Fruit fly (Drosophila melanogaster) whole organism, embryonic: ENCODE measurements around the gene CG3534.
A peak's percentile ranks its signal among the peaks of the same experiment; 100 is the strongest.
"Not testable (repeated sequence)": the region's sequence is repeated elsewhere in the genome, so short reads cannot be mapped to it uniquely, and the experiment has no call there.

Source experiments
- Antp ChIP-seq: fragments of 200-800 bp; sonication (Bioruptor generic); optimal IDR thresholded peaks from 3 replicates; lab custom pipeline; 2016; ENCODE audit warnings: missing biosample characterization, missing genetic modification characterization
- Blimp-1 ChIP-seq: fragments of 200-800 bp; sonication (Bioruptor generic); optimal IDR thresholded peaks from 3 replicates; lab custom pipeline; 2018; ENCODE audit warnings: missing biosample characterization, missing genetic modification characterization, mild to moderate bottlenecking, moderate library complexity, missing genetic modification reagents
- CG10147 ChIP-seq: fragments of 200-800 bp; sonication (Bioruptor generic); optimal IDR thresholded peaks from 2 replicates; lab custom pipeline; 2019; ENCODE audit warnings: missing biosample characterization, mild to moderate bottlenecking, missing genetic modification characterization, moderate library complexity
- CG1024 ChIP-seq: fragments of 200-800 bp; sonication (Bioruptor generic); IDR thresholded peaks from 2 replicates; pipeline ENCODE4 v1.3.6; 2022; ENCODE audit warnings: missing biosample characterization, missing genetic modification characterization
- CG10565 ChIP-seq: fragments of 200-800 bp; sonication (Bioruptor generic); optimal IDR thresholded peaks from 3 replicates; lab custom pipeline; 2016; ENCODE audit warnings: missing biosample characterization, mild to moderate bottlenecking, missing genetic modification characterization
- CG1603 ChIP-seq: fragments of 200-800 bp; sonication (Bioruptor generic); optimal IDR thresholded peaks from 2 replicates; lab custom pipeline; 2019; ENCODE audit warnings: missing biosample characterization, mild to moderate bottlenecking, missing genetic modification characterization, moderate library complexity
- CG18764 ChIP-seq: fragments of 200-800 bp; sonication (Bioruptor generic); optimal IDR thresholded peaks from 3 replicates; lab custom pipeline; 2016; ENCODE audit warnings: missing biosample characterization, missing genetic modification characterization
- CG2199 ChIP-seq: fragments of 200-800 bp; sonication (Bioruptor generic); IDR thresholded peaks from 3 replicates; pipeline ENCODE4 v1.3.6; 2022; ENCODE audit warnings: missing biosample characterization, missing genetic modification characterization
- CG3065 ChIP-seq: fragments of 200-800 bp; sonication (Bioruptor generic); optimal IDR thresholded peaks from 2 replicates; lab custom pipeline; 2016; ENCODE audit warnings: missing biosample characterization, missing genetic modification characterization
- CG31224 ChIP-seq: fragments of 200-800 bp; sonication (Bioruptor generic); IDR thresholded peaks from 2 replicates; pipeline ENCODE4 v1.3.6; 2022; ENCODE audit warnings: missing biosample characterization, missing genetic modification characterization
- CG32532 ChIP-seq: fragments of 200-800 bp; sonication (Bioruptor generic); IDR thresholded peaks from 2 replicates; pipeline ENCODE4 v1.3.6; 2022; ENCODE audit warnings: missing biosample characterization, missing genetic modification characterization
- CG33213 ChIP-seq: fragments of 200-800 bp; sonication (Bioruptor generic); optimal IDR thresholded peaks from 3 replicates; lab custom pipeline; 2016; ENCODE audit warnings: missing biosample characterization, missing genetic modification characterization
- CG34376 ChIP-seq: fragments of 200-800 bp; sonication (Bioruptor generic); optimal IDR thresholded peaks from 2 replicates; lab custom pipeline; 2018; ENCODE audit warnings: missing biosample characterization, mild to moderate bottlenecking, missing genetic modification characterization
- CG4854 ChIP-seq: fragments of 200-800 bp; sonication (Bioruptor generic); optimal IDR thresholded peaks from 2 replicates; lab custom pipeline; 2016; ENCODE audit warnings: missing biosample characterization, missing genetic modification characterization, inconsistent platforms
- CG5953 ChIP-seq: fragments of 200-800 bp; sonication (Bioruptor generic); IDR thresholded peaks from 2 replicates; pipeline ENCODE4 v1.3.6; 2022; ENCODE audit warnings: missing biosample characterization, missing genetic modification characterization
- CG6791 ChIP-seq: fragments of 200-800 bp; sonication (Bioruptor generic); IDR thresholded peaks from 3 replicates; pipeline ENCODE4 v1.3.6; 2022; ENCODE audit warnings: missing biosample characterization, missing genetic modification characterization; ENCODE audit not compliant: partially characterized antibody
- CG7786 ChIP-seq: fragments of 200-800 bp; sonication (Bioruptor generic); optimal IDR thresholded peaks from 2 replicates; lab custom pipeline; 2016; ENCODE audit warnings: missing biosample characterization, missing genetic modification characterization
- CoRest ChIP-seq: fragments of 200-800 bp; sonication (Bioruptor generic); optimal IDR thresholded peaks from 3 replicates; lab custom pipeline; 2018; ENCODE audit warnings: missing biosample characterization, mild to moderate bottlenecking, missing genetic modification characterization, moderate library complexity
- Dfd ChIP-seq, 2 experiments: fragments of >200 bp; optimal IDR thresholded peaks; 2 replicates each; lab custom pipeline; 2017; ENCODE audit warnings: missing biosample characterization in 2 of 2, missing genetic modification characterization in 2 of 2
- E2f2 ChIP-seq: fragments of 200-800 bp; sonication (Bioruptor generic); IDR thresholded peaks from 2 replicates; pipeline ENCODE4 v1.3.6; 2022; ENCODE audit warnings: missing biosample characterization, missing genetic modification characterization
- Ets65A ChIP-seq: fragments of 200-800 bp; sonication (Bioruptor generic); peaks from one replicate; lab custom pipeline; 2016; ENCODE audit warnings: missing biosample characterization, missing genetic modification characterization
- Fer3 ChIP-seq: fragments of 200-800 bp; sonication (Bioruptor generic); optimal IDR thresholded peaks from 2 replicates; lab custom pipeline; 2018; ENCODE audit warnings: missing biosample characterization, mild to moderate bottlenecking, missing genetic modification characterization, moderate library complexity
- Hey ChIP-seq: fragments of 200-800 bp; sonication (Bioruptor generic); optimal IDR thresholded peaks from 3 replicates; lab custom pipeline; 2018; ENCODE audit warnings: missing biosample characterization, mild to moderate bottlenecking, missing genetic modification characterization
- HmgD ChIP-seq: fragments of 200-800 bp; sonication (Bioruptor generic); optimal IDR thresholded peaks from 3 replicates; lab custom pipeline; 2016; ENCODE audit warnings: missing biosample characterization, missing genetic modification characterization
- MBD-R2 ChIP-seq: fragments of 200-800 bp; sonication (Bioruptor generic); IDR thresholded peaks from 2 replicates; pipeline ENCODE4 v1.3.6; 2022; ENCODE audit warnings: missing biosample characterization, missing genetic modification characterization
- Spps ChIP-seq: fragments of 200-800 bp; sonication (Bioruptor generic); optimal IDR thresholded peaks from 2 replicates; lab custom pipeline; 2018; ENCODE audit warnings: missing biosample characterization, mild to moderate bottlenecking, missing genetic modification characterization
- Trl ChIP-seq, 3 experiments: fragments of >200 bp in 2 of 3; fragments of 200-800 bp in 1 of 3; sonication (Bioruptor generic) in 1 of 3; optimal IDR thresholded peaks; 2 replicates in 1 of 3; 3 replicates in 2 of 3; lab custom pipeline; 2016 to 2017; ENCODE audit warnings: missing biosample characterization in 1 of 3, missing genetic modification characterization in 1 of 3
- ab ChIP-seq: fragments of 200-800 bp; sonication (Bioruptor generic); optimal IDR thresholded peaks from 2 replicates; lab custom pipeline; 2016; ENCODE audit warnings: missing biosample characterization, missing genetic modification characterization
- ase ChIP-seq: fragments of 200-800 bp; sonication (Bioruptor generic); IDR thresholded peaks from 3 replicates; pipeline ENCODE4 v1.3.6; 2022; ENCODE audit warnings: missing biosample characterization, missing genetic modification characterization
- chn ChIP-seq: fragments of 200-800 bp; sonication (Bioruptor generic); optimal IDR thresholded peaks from 2 replicates; lab custom pipeline; 2016; ENCODE audit warnings: missing biosample characterization, missing genetic modification characterization
- croc ChIP-seq: fragments of 200-800 bp; sonication (Bioruptor generic); conservative IDR thresholded peaks from 3 replicates; pipeline ENCODE4 v1.3.6; 2022; ENCODE audit warnings: missing biosample characterization, missing genetic modification characterization
- crp ChIP-seq, 2 experiments: fragments of 200-800 bp; sonication (Bioruptor generic); optimal IDR thresholded peaks; 2 replicates in 1 of 2; 3 replicates in 1 of 2; lab custom pipeline; 2017; ENCODE audit warnings: missing biosample characterization in 2 of 2, missing genetic modification characterization in 2 of 2, mild to moderate bottlenecking in 1 of 2, moderate library complexity in 1 of 2
- cwo ChIP-seq: fragments of 200-800 bp; sonication (Bioruptor generic); optimal IDR thresholded peaks from 3 replicates; lab custom pipeline; 2017; ENCODE audit warnings: missing biosample characterization, missing genetic modification characterization, mild to moderate bottlenecking, moderate library complexity, missing genetic modification reagents
- dan ChIP-seq: fragments of 200-800 bp; sonication (Bioruptor generic); IDR thresholded peaks from 2 replicates; pipeline ENCODE4 v1.3.6; 2022; ENCODE audit warnings: missing biosample characterization, missing genetic modification characterization
- dmrt11E ChIP-seq: fragments of 200-800 bp; sonication (Bioruptor generic); optimal IDR thresholded peaks from 3 replicates; lab custom pipeline; 2018; ENCODE audit warnings: missing biosample characterization, mild to moderate bottlenecking, missing genetic modification characterization, moderate library complexity
- ewg ChIP-seq: fragments of 200-800 bp; sonication (Bioruptor generic); optimal IDR thresholded peaks from 3 replicates; lab custom pipeline; 2017; ENCODE audit warnings: mild to moderate bottlenecking, missing biosample characterization, missing genetic modification reagents, missing genetic modification characterization
- fd102C ChIP-seq: fragments of 200-800 bp; sonication (Bioruptor generic); optimal IDR thresholded peaks from 2 replicates; lab custom pipeline; 2018; ENCODE audit warnings: missing biosample characterization, mild to moderate bottlenecking, missing genetic modification characterization, moderate library complexity
- gem ChIP-seq: fragments of 200-800 bp; sonication (Bioruptor generic); optimal IDR thresholded peaks from 2 replicates; lab custom pipeline; 2019; ENCODE audit warnings: missing biosample characterization, mild to moderate bottlenecking, missing genetic modification characterization, moderate library complexity
- gfzf ChIP-seq: fragments of 200-800 bp; sonication (Bioruptor generic); optimal IDR thresholded peaks from 2 replicates; lab custom pipeline; 2016; ENCODE audit warnings: missing biosample characterization, mild to moderate bottlenecking, missing genetic modification characterization, moderate library complexity
- ind ChIP-seq: fragments of 200-800 bp; sonication (Bioruptor generic); optimal IDR thresholded peaks from 3 replicates; lab custom pipeline; 2016; ENCODE audit warnings: missing biosample characterization, missing genetic modification characterization
- p53 ChIP-seq: fragments of 200-800 bp; sonication (Bioruptor generic); optimal IDR thresholded peaks from 2 replicates; lab custom pipeline; 2016; ENCODE audit warnings: missing biosample characterization, missing genetic modification characterization
- repo ChIP-seq: fragments of 200-800 bp; sonication (Bioruptor generic); optimal IDR thresholded peaks from 2 replicates; lab custom pipeline; 2016; ENCODE audit warnings: missing biosample characterization, missing genetic modification characterization
- salm ChIP-seq: fragments of 200-800 bp; sonication (Bioruptor generic); optimal IDR thresholded peaks from 2 replicates; lab custom pipeline; 2018; ENCODE audit warnings: missing biosample characterization, mild to moderate bottlenecking, missing genetic modification characterization
- seq ChIP-seq: fragments of 200-800 bp; sonication (Bioruptor generic); IDR thresholded peaks from 2 replicates; pipeline ENCODE4 v1.3.6; 2022; ENCODE audit warnings: missing biosample characterization, missing genetic modification characterization
- stc ChIP-seq: fragments of 200-800 bp; sonication (Bioruptor generic); IDR thresholded peaks from 2 replicates; pipeline ENCODE4 v1.3.6; 2022; ENCODE audit warnings: missing biosample characterization, missing genetic modification characterization
- zfh2 ChIP-seq: fragments of 200-800 bp; sonication (Bioruptor generic); optimal IDR thresholded peaks from 2 replicates; lab custom pipeline; 2016; ENCODE audit warnings: missing biosample characterization, missing genetic modification characterization

Gene CG3534

dm6 chr3R:16991781-16992180, 4.5 kb upstream of the CG3534 start, which contains the start of gene EMC2B (continued):
- no peak for TF ChIP-seq ab
- TF ChIP-seq Ets65A, result peak; percentile 94
- TF ChIP-seq Blimp-1, result no peak
- TF ChIP-seq CG32532, result no peak
- TF ChIP-seq Spps (tag; lab: Kevin White, UChicago), result no peak
- no peak for TF ChIP-seq CG3065 (GFP tag; lab: Kevin White, UChicago)

- TF ChIP-seq Hey; CG34376 (GFP tag; lab: Kevin White, UChicago); Fer3 (tag; lab: Kevin White, UChicago): not testable (repeated sequence)
- TF ChIP-seq, all 482 proteins: peak for 0; not testable (repeated sequence) for 482
Measured at dm6 chr3R:16992716-16993115, 3.5 kb upstream of the CG3534 start, which contains the start of gene CG31274. TSS of gene CG31274 (plus strand) at chr3R:16993016.

DNA sequence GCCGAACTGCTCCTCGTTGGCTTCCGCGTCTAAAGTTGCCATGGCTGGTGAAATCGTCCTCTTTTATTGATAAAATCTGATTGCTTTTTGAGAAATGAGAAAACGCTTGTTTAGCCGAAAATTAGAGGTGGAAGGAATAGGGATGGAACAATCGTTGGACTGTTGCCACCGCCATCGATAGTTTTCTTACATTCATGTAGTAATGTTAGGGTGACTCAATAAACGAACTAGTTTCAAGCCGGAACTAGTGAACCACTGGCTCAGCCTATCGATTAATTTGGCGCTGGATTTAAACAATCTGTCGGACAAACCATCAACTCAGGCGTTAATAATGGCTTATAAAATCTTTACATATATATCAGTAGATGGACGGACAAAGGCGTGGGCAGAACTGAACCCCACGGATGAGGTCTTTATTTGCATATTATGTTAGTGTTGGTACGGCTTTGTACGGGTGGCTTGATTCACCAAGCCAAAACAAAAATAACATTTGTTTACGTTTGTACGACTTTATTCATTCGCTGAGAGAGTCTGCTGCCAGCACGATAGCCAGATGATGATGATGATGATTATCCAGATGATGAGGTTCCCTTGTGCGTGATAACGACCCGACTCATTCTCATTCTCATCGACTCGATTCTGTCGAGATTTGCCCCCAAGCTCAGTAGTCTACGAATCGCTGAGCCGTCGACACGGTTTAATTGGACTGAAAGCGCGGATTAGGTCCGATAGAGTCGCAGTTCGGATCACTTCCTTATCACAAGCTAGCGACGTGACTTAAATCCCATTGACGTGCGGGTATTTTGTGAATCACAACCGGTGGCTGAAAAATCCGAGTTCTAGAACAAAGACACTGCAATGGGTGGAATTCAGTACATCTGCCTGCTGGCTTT, 6.2 kb downstream of the CG3534 start, which contains the start of the genes Sf3a1 and Irc:
Sf3a1 (minus strand) TSS at position 138 of the 893 bp plus-strand sequence.
Irc (plus strand) TSS at position 658 of the 893 bp plus-strand sequence.
- TF ChIP-seq gem (tag; lab: Kevin White, UChicago) (no peak), seq (no peak), Antp (peak; percentile 19), chn (no peak), CoRest (tag; lab: Kevin White, UChicago) (peak; percentile 31), CG18764 (no peak), CG5953 (no peak), Dfd (GFP tag; optimal IDR thresholded peaks at IDR 0.05; lab: Kevin White, UChicago) (no peak), fd102C (no peak), E2f2 (GFP tag; lab: Robert Waterston, UW) (peak; percentile 97), zfh2 (GFP tag; lab: Kevin White, UChicago) (peak; percentile 46), CG33213 (GFP tag; lab: Kevin White, UChicago) (peak; percentile 62), CG4854 (GFP tag; lab: Kevin White, UChicago) (no peak), crp (GFP tag; optimal IDR thresholded peaks at IDR 0.05; lab: Kevin White, UChicago) (no peak), MBD-R2 (GFP tag; lab: Robert Waterston, UW) (peak; percentile 93), stc (no peak), ind (GFP tag; lab: Kevin White, UChicago) (no peak), CG10565 (no peak), HmgD (peak; percentile 87), dan (GFP tag; lab: Robert Waterston, UW) (no peak), CG2199 (GFP tag; lab: Robert Waterston, UW) (peak; percentile 71; the same call in 1 of the 3 replicates), CG6791 (peak; percentile 96), gfzf (peak; percentile 52), croc (GFP tag; lab: Robert Waterston, UW) (no peak), dmrt11E (tag; lab: Kevin White, UChicago) (no peak), CG31224 (GFP tag; lab: Robert Waterston, UW) (no peak), Trl (optimal IDR thresholded peaks at IDR 0.05; lab: Kevin White, UChicago) (no peak), Trl (GFP tag; optimal IDR thresholded peaks at IDR 0.05; lab: Kevin White, UChicago) (peak; percentile 45), CG1603 (tag; lab: Kevin White, UChicago) (peak; percentile 81), salm (tag; lab: Kevin White, UChicago) (no peak), CG7786 (GFP tag; lab: Kevin White, UChicago) (no peak), ase (no peak), CG1024 (GFP tag; lab: Robert Waterston, UW) (no peak), p53 (GFP tag; lab: Kevin White, UChicago) (peak; percentile 53), CG10147 (GFP tag; lab: Kevin White, UChicago) (no peak), cwo (GFP tag; lab: Kevin White, UChicago) (peak; percentile 2), ewg (GFP tag; lab: Kevin White, UChicago) (no peak), repo (GFP tag; lab: Kevin White, UChicago) (peak; percentile 20)
